Worm (Caenorhabditis elegans): ENCODE measurements around the gene ttr-9.

DNA sequence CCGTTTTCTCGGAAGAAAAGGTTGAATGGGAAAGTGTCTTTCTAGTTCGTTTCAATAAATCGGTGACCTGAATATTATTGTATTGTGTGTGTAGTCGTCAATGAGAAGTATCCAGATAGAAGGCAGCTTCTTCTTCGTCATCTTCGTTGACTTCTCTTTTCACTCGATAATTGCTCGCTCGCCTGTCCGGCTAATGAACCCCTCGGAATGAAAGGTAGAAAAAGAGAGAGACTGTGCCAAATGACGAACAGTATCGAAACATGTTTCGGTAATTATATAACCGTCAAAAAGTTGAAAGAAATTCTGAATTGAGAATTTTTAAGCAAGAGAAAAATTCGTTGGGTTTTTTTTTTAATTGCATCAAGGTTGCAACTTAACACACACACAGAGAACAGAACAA, 48.8 kb downstream of the ttr-9 start, which contains the start of gene cutl-17:
- no peak for TF ChIP-seq W03F9.2 (tag; optimal IDR thresholded peaks at IDR 0.05)
- no peak for TF ChIP-seq dao-5 (tag; optimal IDR thresholded peaks at IDR 0.05)
- no peak for TF ChIP-seq him-1 (tag; optimal IDR thresholded peaks at IDR 0.05)

Data from whole organism, L4/young adult.